Fruit fly (Drosophila melanogaster): ENCODE data around the gene Nuf2.

Nuf2 gene

dm6 chr2L:7026988-7027908, 38.4 kb downstream of the Nuf2 start, which contains the start of the genes CG31908 and MME1 (continued):
- TF ChIP-seq Oli (tag; optimal IDR thresholded peaks at IDR 0.05): no peak
- peak; percentile 85 for TF ChIP-seq CG13287 (GFP tag; IDR thresholded peaks at IDR 0.05; ENCODE audit: partially characterized antibody)
- TF ChIP-seq sug (tag; optimal IDR thresholded peaks at IDR 0.05): no peak
- TF ChIP-seq CG33557 (GFP tag; optimal IDR thresholded peaks at IDR 0.05): no peak
- TF ChIP-seq hkb (optimal IDR thresholded peaks at IDR 0.05): no peak
- no peak for TF ChIP-seq hkb (GFP tag; IDR thresholded peaks at IDR 0.05)
- TF ChIP-seq CG33213 (GFP tag; optimal IDR thresholded peaks at IDR 0.05): peak; percentile 4
- TF ChIP-seq CG17802 (tag; optimal IDR thresholded peaks at IDR 0.05): no peak
- peak in 1 of 2 experiments; percentile 78 for TF ChIP-seq Pdp1 (GFP tag; optimal IDR thresholded peaks at IDR 0.05)
- peak; percentile 65 for TF ChIP-seq hbn (GFP tag; IDR thresholded peaks at IDR 0.05; ENCODE audit: partially characterized antibody)
- peak; percentile 85 for TF ChIP-seq Scr (GFP tag; IDR thresholded peaks at IDR 0.05; ENCODE audit: partially characterized antibody)
- TF ChIP-seq zen2 (GFP tag; IDR thresholded peaks at IDR 0.05; ENCODE audit: partially characterized antibody): peak; percentile 73; the same call in 2 of the 3 replicates
- no peak for TF ChIP-seq Abd-B (GFP tag; optimal IDR thresholded peaks at IDR 0.05)
- TF ChIP-seq CG2712 (tag; optimal IDR thresholded peaks at IDR 0.05): peak; percentile 29
- TF ChIP-seq trem (tag; optimal IDR thresholded peaks at IDR 0.05): peak; percentile 56
- peak; percentile 4 for TF ChIP-seq az2 (GFP tag; optimal IDR thresholded peaks at IDR 0.05)
- TF ChIP-seq Deaf1 (tag; optimal IDR thresholded peaks at IDR 0.05): peak; percentile 37
- TF ChIP-seq tna (GFP tag; IDR thresholded peaks at IDR 0.05; ENCODE audit: partially characterized antibody): peak; percentile 75
- no peak for TF ChIP-seq pb (GFP tag; optimal IDR thresholded peaks at IDR 0.05)
- TF ChIP-seq CG14710 (tag; optimal IDR thresholded peaks at IDR 0.05): peak; percentile 46
- TF ChIP-seq sd (tag; optimal IDR thresholded peaks at IDR 0.05): peak; percentile 38
- TF ChIP-seq nerfin-2 (GFP tag; IDR thresholded peaks at IDR 0.05; ENCODE audit: partially characterized antibody): peak; percentile 91
- TF ChIP-seq HLH54F (GFP tag; optimal IDR thresholded peaks at IDR 0.05): peak; percentile 36
- peak; percentile 43 for TF ChIP-seq CG17186 (GFP tag; optimal IDR thresholded peaks at IDR 0.05)
- no peak for TF ChIP-seq CG15479 (GFP tag; optimal IDR thresholded peaks at IDR 0.05)
- TF ChIP-seq row (GFP tag; IDR thresholded peaks at IDR 0.05): peak; percentile 41; the same call in 1 of the 3 replicates

DNA sequence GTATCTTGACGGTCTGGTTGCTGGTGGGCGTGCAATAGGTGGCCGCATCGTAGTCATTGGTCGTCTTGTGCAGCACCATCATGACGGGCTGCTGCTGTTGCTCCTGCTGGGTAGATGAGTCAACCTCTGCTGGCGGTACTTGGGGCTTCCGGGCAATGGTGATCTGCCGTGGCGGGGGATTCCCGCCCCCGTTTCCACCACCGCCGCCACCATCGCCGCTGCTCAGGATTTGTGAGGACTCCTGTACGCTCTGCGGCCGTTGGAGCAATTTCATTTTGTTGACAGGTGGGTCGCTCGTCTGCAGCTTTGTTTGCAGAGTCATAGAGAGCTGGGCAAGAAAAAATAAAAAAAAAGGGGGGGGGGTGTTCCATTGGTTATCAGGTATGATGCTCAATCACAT, 39.3 kb downstream of the Nuf2 start:
- TF ChIP-seq Dbx (GFP tag; IDR thresholded peaks at IDR 0.05): peak; percentile 25; the same call in 1 of the 3 replicates
- no peak for TF ChIP-seq Antp (GFP tag; optimal IDR thresholded peaks at IDR 0.05)
- TF ChIP-seq sens (GFP tag): peak; percentile 0
- 0 out of 2 replicates have a peak, but pooled peaks have one; percentile 20 for TF ChIP-seq ara (GFP tag; IDR thresholded peaks at IDR 0.05)
- TF ChIP-seq ci (GFP tag; IDR thresholded peaks at IDR 0.05): 0 out of 3 replicates have a peak, but pooled peaks have one; percentile 39
- TF ChIP-seq CG5953 (GFP tag; IDR thresholded peaks at IDR 0.05): 0 out of 2 replicates have a peak, but pooled peaks have one; percentile 10
- no peak for TF ChIP-seq jigr1 (GFP tag; IDR thresholded peaks at IDR 0.05)
- TF ChIP-seq Med (GFP tag): peak; percentile 62
- no peak for TF ChIP-seq CHES-1-like (GFP tag; optimal IDR thresholded peaks at IDR 0.05)
- TF ChIP-seq CG13775 (GFP tag; optimal IDR thresholded peaks at IDR 0.05): no peak
- no peak for TF ChIP-seq Gug (GFP tag; IDR thresholded peaks at IDR 0.05)
- 0 out of 2 replicates have a peak, but pooled peaks have one; percentile 6 for TF ChIP-seq CG16779 (GFP tag; IDR thresholded peaks at IDR 0.05)
- TF ChIP-seq CG15269 (tag; optimal IDR thresholded peaks at IDR 0.05): no peak
- peak; percentile 4 for TF ChIP-seq CG1832 (GFP tag; optimal IDR thresholded peaks at IDR 0.05)
- peak; percentile 37; the same call in 1 of the 3 replicates for TF ChIP-seq CG6791 (GFP tag; IDR thresholded peaks at IDR 0.05; ENCODE audit: partially characterized antibody)

All from whole organism, embryonic.